Worm (Caenorhabditis elegans) whole organism, L2 larva: ENCODE data around the gene Y65A5A.2.

ENCODE experiments used
- ZK546.5 ChIP-seq: sonication (generic microtip); optimal IDR thresholded peaks from 2 replicates; lab custom pipeline; 2017; ENCODE audit warnings: missing biosample characterization, missing genetic modification characterization
- crh-2 ChIP-seq: sonication (generic microtip); optimal IDR thresholded peaks from 2 replicates; lab custom pipeline; 2017; ENCODE audit warnings: missing biosample characterization, missing genetic modification characterization
- egl-27 ChIP-seq: sonication (generic microtip); optimal IDR thresholded peaks from 3 replicates; lab custom pipeline; 2017; ENCODE audit warnings: missing biosample characterization, missing genetic modification reagents, missing genetic modification characterization
- elt-1 ChIP-seq: fragments of 150-350 bp; optimal IDR thresholded peaks from 2 replicates; lab custom pipeline; 2014; ENCODE audit warnings: missing biosample characterization, missing genetic modification characterization
- mbf-1 ChIP-seq: sonication (generic microtip); optimal IDR thresholded peaks from 2 replicates; lab custom pipeline; 2017; ENCODE audit warnings: missing biosample characterization, missing genetic modification characterization
- nhr-12 ChIP-seq: fragments of 150-350 bp; optimal IDR thresholded peaks from 2 replicates; lab custom pipeline; 2014; ENCODE audit warnings: missing biosample characterization, missing genetic modification characterization
- nhr-23 ChIP-seq: fragments of 150-350 bp; optimal IDR thresholded peaks from 2 replicates; lab custom pipeline; 2014; ENCODE audit warnings: missing biosample characterization, missing genetic modification reagents, missing genetic modification characterization
- nhr-77 ChIP-seq: fragments of 150-350 bp; optimal IDR thresholded peaks from 2 replicates; lab custom pipeline; 2014; ENCODE audit warnings: missing biosample characterization, missing genetic modification characterization
- skn-1 ChIP-seq: sonication (generic microtip); optimal IDR thresholded peaks from 2 replicates; lab custom pipeline; 2017; ENCODE audit warnings: missing biosample characterization, missing genetic modification characterization
- unc-39 ChIP-seq: fragments of 150-350 bp; optimal IDR thresholded peaks from 2 replicates; lab custom pipeline; 2014; ENCODE audit warnings: missing biosample characterization, missing genetic modification characterization
- unc-55 ChIP-seq: fragments of 150-350 bp; sonication (generic microtip); optimal IDR thresholded peaks from 3 replicates; lab custom pipeline; 2014; ENCODE audit warnings: missing biosample characterization, missing genetic modification reagents, missing genetic modification characterization
- ztf-11 ChIP-seq: sonication (generic microtip); optimal IDR thresholded peaks from 2 replicates; lab custom pipeline; 2017; ENCODE audit warnings: missing biosample characterization, missing genetic modification characterization

ce11 chrIV:16407800-16408199, 4.0 kb upstream of the Y65A5A.2 start:
- TF ChIP-seq nhr-12 (no peak), mbf-1 (no peak), ZK546.5 (tag; lab: Kevin White, UChicago) (no peak), skn-1 (tag; lab: Kevin White, UChicago) (no peak), crh-2 (no peak), nhr-23 (no peak), nhr-77 (tag; lab: Kevin White, UChicago) (no peak), unc-55 (no peak), ztf-11 (tag; lab: Kevin White, UChicago) (no peak), unc-39 (tag; lab: Kevin White, UChicago) (no peak), elt-1 (no peak), egl-27 (tag; lab: Kevin White, UChicago) (no peak)
